Worm (Caenorhabditis elegans): ENCODE measurements around the gene ZK563.7.

- no peak for TF ChIP-seq ama-1 (optimal IDR thresholded peaks at IDR 0.05)
- TF ChIP-seq ceh-9 (tag; optimal IDR thresholded peaks at IDR 0.05): no peak
- no peak for TF ChIP-seq lin-11 (tag; optimal IDR thresholded peaks at IDR 0.05)
- TF ChIP-seq nhr-11 (tag; optimal IDR thresholded peaks at IDR 0.05): no peak
- no peak for TF ChIP-seq dve-1 (tag; optimal IDR thresholded peaks at IDR 0.05)
- no peak for TF ChIP-seq elt-2 (tag; optimal IDR thresholded peaks at IDR 0.05)
Measured at ce11 chrX:3399917-3400316, 19.6 kb downstream of the ZK563.7 start, which contains the start of gene cht-1.
